Fruit fly (Drosophila melanogaster) whole organism, wandering third instar larva: ENCODE measurements around the gene CG43672.
A peak's percentile ranks its signal among the peaks of the same experiment; 100 is the strongest.

Experiments used
- Abd-B ChIP-seq: fragments of >200 bp; optimal IDR thresholded peaks from 2 replicates; lab custom pipeline; 2017; ENCODE audit warnings: missing biosample characterization, missing genetic modification characterization
- CG32264 ChIP-seq: fragments of 200-800 bp; sonication (Bioruptor generic); optimal IDR thresholded peaks from 2 replicates; lab custom pipeline; 2016; ENCODE audit warnings: missing biosample characterization, missing genetic modification characterization
- CG9705 ChIP-seq: fragments of 200-800 bp; sonication (Bioruptor generic); optimal IDR thresholded peaks from 2 replicates; lab custom pipeline; 2018; ENCODE audit warnings: missing biosample characterization, mild to moderate bottlenecking, missing genetic modification characterization
- CrebA ChIP-seq: fragments of 200-800 bp; sonication (Bioruptor generic); optimal IDR thresholded peaks from 2 replicates; lab custom pipeline; 2016; ENCODE audit warnings: missing biosample characterization, mild to moderate bottlenecking, missing genetic modification characterization, borderline replicate concordance
- Dfd ChIP-seq: fragments of >200 bp; optimal IDR thresholded peaks from 2 replicates; lab custom pipeline; 2017; ENCODE audit warnings: missing biosample characterization, missing genetic modification characterization
- Dif ChIP-seq: fragments of 200-275, 200-300 bp; sonication (Bioruptor generic); optimal IDR thresholded peaks from 2 replicates; lab custom pipeline; 2018; ENCODE audit warnings: missing biosample characterization, missing genetic modification characterization; ENCODE audit not compliant: partially characterized antibody
- GATAd ChIP-seq: sonication (Bioruptor generic); optimal IDR thresholded peaks from 2 replicates; lab custom pipeline; 2016; ENCODE audit warnings: missing biosample characterization, missing genetic modification characterization
- HLH106 ChIP-seq: fragments of 200-800 bp; optimal IDR thresholded peaks from 3 replicates; lab custom pipeline; 2019; ENCODE audit warnings: missing biosample characterization, mild to moderate bottlenecking, missing genetic modification characterization, moderate library complexity
- Hnf4 ChIP-seq: fragments of 200-800 bp; sonication (Bioruptor generic); optimal IDR thresholded peaks from 2 replicates; lab custom pipeline; 2016; ENCODE audit warnings: missing biosample characterization, mild to moderate bottlenecking, missing genetic modification characterization
- Hr78 ChIP-seq: fragments of >200 bp; optimal IDR thresholded peaks from 2 replicates; lab custom pipeline; 2017; ENCODE audit warnings: missing biosample characterization, missing genetic modification characterization
- Hr83 ChIP-seq: fragments of 200-300 bp; sonication (Bioruptor generic); optimal IDR thresholded peaks from 2 replicates; lab custom pipeline; 2016; ENCODE audit warnings: missing biosample characterization, mild to moderate bottlenecking, missing genetic modification characterization, moderate library complexity; ENCODE audit not compliant: poor library complexity, severe bottlenecking
- Jra ChIP-seq: sonication (Bioruptor generic); optimal IDR thresholded peaks from 2 replicates; lab custom pipeline; 2016; ENCODE audit warnings: missing biosample characterization, missing genetic modification characterization
- Mio ChIP-seq: sonication (Bioruptor generic); optimal IDR thresholded peaks from 2 replicates; lab custom pipeline; 2016; ENCODE audit warnings: missing biosample characterization, missing genetic modification characterization
- Myc ChIP-seq: fragments of >200 bp; optimal IDR thresholded peaks from 2 replicates; lab custom pipeline; 2017
- N ChIP-seq: fragments of >200 bp; optimal IDR thresholded peaks from 2 replicates; lab custom pipeline; 2018; ENCODE audit warnings: missing biosample characterization, missing external identifiers, missing genetic modification characterization
- OdsH ChIP-seq: fragments of 200-800 bp; sonication (Bioruptor generic); optimal IDR thresholded peaks from 2 replicates; lab custom pipeline; 2016; ENCODE audit warnings: missing biosample characterization, mild to moderate bottlenecking, missing genetic modification characterization
- Rel ChIP-seq, 2 experiments: fragments of 200-800 bp; sonication (Bioruptor generic) in 1 of 2; optimal IDR thresholded peaks; 2 replicates in 1 of 2; 3 replicates in 1 of 2; lab custom pipeline; 2016 to 2019; ENCODE audit warnings: mild to moderate bottlenecking in 2 of 2, missing biosample characterization in 2 of 2, missing genetic modification characterization in 2 of 2, moderate library complexity in 1 of 2
- Sp1 ChIP-seq: fragments of 200-800 bp; sonication (Bioruptor generic); optimal IDR thresholded peaks from 3 replicates; lab custom pipeline; 2019; ENCODE audit warnings: missing biosample characterization, mild to moderate bottlenecking, missing genetic modification characterization, moderate library complexity
- Vsx2 ChIP-seq: fragments of 200-300, 225-300 bp; sonication (Bioruptor generic); optimal IDR thresholded peaks from 2 replicates; lab custom pipeline; 2018; ENCODE audit warnings: missing biosample characterization, missing genetic modification characterization; ENCODE audit not compliant: partially characterized antibody
- br ChIP-seq: fragments of 200-800 bp; sonication (Bioruptor generic); optimal IDR thresholded peaks from 2 replicates; lab custom pipeline; 2016; ENCODE audit warnings: missing biosample characterization, missing genetic modification characterization
- brk ChIP-seq: fragments of 200-800 bp; sonication (Bioruptor generic); optimal IDR thresholded peaks from 2 replicates; lab custom pipeline; 2016; ENCODE audit warnings: missing biosample characterization, mild to moderate bottlenecking, missing genetic modification characterization
- dl ChIP-seq, 2 experiments: fragments of 175-275, 200-275 bp in 1 of 2; fragments of 200-275 bp in 1 of 2; sonication (Bioruptor generic); optimal IDR thresholded peaks; lab custom pipeline; 2018; ENCODE audit warnings: mild to moderate bottlenecking in 2 of 2, missing biosample characterization in 2 of 2, missing genetic modification characterization in 2 of 2, moderate library complexity in 2 of 2; ENCODE audit not compliant: partially characterized antibody in 2 of 2, insufficient read depth in 1 of 2
- dmrt93B ChIP-seq: fragments of 200-800 bp; sonication (Bioruptor generic); optimal IDR thresholded peaks from 2 replicates; lab custom pipeline; 2018; ENCODE audit warnings: missing biosample characterization, mild to moderate bottlenecking, missing genetic modification characterization
- dsf ChIP-seq: sonication (Bioruptor generic); optimal IDR thresholded peaks from 2 replicates; lab custom pipeline; 2016; ENCODE audit warnings: missing biosample characterization, missing genetic modification characterization, borderline replicate concordance
- ey ChIP-seq: fragments of 200-800 bp; sonication (Bioruptor generic); optimal IDR thresholded peaks from 2 replicates; lab custom pipeline; 2016; ENCODE audit warnings: missing biosample characterization, missing genetic modification characterization
- foxo ChIP-seq, 2 experiments: fragments of 200-800 bp; sonication (Bioruptor generic); optimal IDR thresholded peaks; 2 replicates in 1 of 2; 3 replicates in 1 of 2; lab custom pipeline; 2016 to 2017; ENCODE audit warnings: missing biosample characterization in 2 of 2, missing genetic modification characterization in 2 of 2
- fru ChIP-seq: fragments of 200-800 bp; sonication (Bioruptor generic); optimal IDR thresholded peaks from 3 replicates; lab custom pipeline; 2016; ENCODE audit warnings: missing biosample characterization, mild to moderate bottlenecking, missing genetic modification characterization
- h ChIP-seq: fragments of 200-800 bp; sonication (Bioruptor generic); optimal IDR thresholded peaks from 3 replicates; lab custom pipeline; 2016; ENCODE audit warnings: missing biosample characterization, mild to moderate bottlenecking, missing genetic modification characterization
- jim ChIP-seq: fragments of 175-275, 200-325 bp; sonication (Bioruptor generic); optimal IDR thresholded peaks from 2 replicates; lab custom pipeline; 2016; ENCODE audit warnings: missing biosample characterization, mild to moderate bottlenecking, missing genetic modification characterization
- lola ChIP-seq: fragments of >200 bp; optimal IDR thresholded peaks from 2 replicates; lab custom pipeline; 2017; ENCODE audit warnings: missing biosample characterization, missing genetic modification characterization
- pan ChIP-seq: fragments of >200 bp; optimal IDR thresholded peaks from 2 replicates; lab custom pipeline; 2017
- psq ChIP-seq: fragments of 200-800 bp; sonication (Bioruptor generic); optimal IDR thresholded peaks from 3 replicates; lab custom pipeline; 2017; ENCODE audit warnings: missing biosample characterization, mild to moderate bottlenecking, missing genetic modification characterization, moderate library complexity
- rgr ChIP-seq: fragments of 200-800 bp; sonication (Bioruptor generic); optimal IDR thresholded peaks from 3 replicates; lab custom pipeline; 2016; ENCODE audit warnings: missing biosample characterization, mild to moderate bottlenecking, missing genetic modification characterization
- sage ChIP-seq: fragments of 200-800 bp; sonication (Bioruptor generic); optimal IDR thresholded peaks from 2 replicates; lab custom pipeline; 2016; ENCODE audit warnings: missing biosample characterization, mild to moderate bottlenecking, missing genetic modification characterization
- sv ChIP-seq: fragments of 200-800 bp; sonication (Bioruptor generic); optimal IDR thresholded peaks from 3 replicates; lab custom pipeline; 2016; ENCODE audit warnings: missing biosample characterization, missing genetic modification characterization
- tai ChIP-seq: sonication (Bioruptor generic); optimal IDR thresholded peaks from 2 replicates; lab custom pipeline; 2016; ENCODE audit warnings: missing biosample characterization, missing genetic modification characterization
- usp ChIP-seq: fragments of >200 bp; optimal IDR thresholded peaks from 2 replicates; lab custom pipeline; 2017; ENCODE audit warnings: missing biosample characterization, missing genetic modification characterization
- woc ChIP-seq: sonication (Bioruptor generic); optimal IDR thresholded peaks from 2 replicates; lab custom pipeline; 2016; ENCODE audit warnings: missing biosample characterization, mild to moderate bottlenecking, missing genetic modification characterization

The CG43672 gene

dm6 chrX:15785429-15786239 is 12.9 kb downstream of the CG43672 start, which contains the start of the genes Paf-AHalpha and mRpS30:
Gene Paf-AHalpha, minus strand, starts transcription at chrX:15785583.
Gene mRpS30, plus strand, starts transcription at chrX:15786047.
- TF ChIP-seq usp (GFP tag; lab: Kevin White, UChicago) (no peak), Jra (GFP tag; lab: Kevin White, UChicago) (peak; percentile 22), fru (no peak), Hr83 (GFP tag; lab: Kevin White, UChicago) (peak; percentile 45), rgr (GFP tag; lab: Kevin White, UChicago) (no peak)
- TF ChIP-seq, all 38 proteins: peak for 2

dm6 chrX:15786242-15786641 is 13.5 kb downstream of the CG43672 start:
- TF ChIP-seq Sp1 (GFP tag; lab: Kevin White, UChicago) (no peak), CG9705 (GFP tag; lab: Kevin White, UChicago) (no peak), GATAd (GFP tag; lab: Kevin White, UChicago) (no peak), Myc (lab: Kevin White, UChicago) (no peak), Hnf4 (no peak), sage (GFP tag; lab: Kevin White, UChicago) (no peak), foxo (GFP tag; optimal IDR thresholded peaks at IDR 0.05; lab: Kevin White, UChicago) (no peak), h (no peak), pan (no peak), dsf (GFP tag; lab: Kevin White, UChicago) (no peak), brk (GFP tag; lab: Kevin White, UChicago) (no peak), Abd-B (GFP tag; lab: Kevin White, UChicago) (no peak)

dm6 chrX:15788235-15789187 is 15.7 kb downstream of the CG43672 start, which contains the start of gene Rhp:
Gene Rhp, plus strand, starts transcription at chrX:15788897.
- TF ChIP-seq N (GFP tag; lab: Kevin White, UChicago) (no peak), dmrt93B (GFP tag; lab: Kevin White, UChicago) (no peak), usp (GFP tag; lab: Kevin White, UChicago) (no peak), h (peak; percentile 50), sage (GFP tag; lab: Kevin White, UChicago) (peak; percentile 34), Jra (GFP tag; lab: Kevin White, UChicago) (no peak), CG32264 (peak; percentile 12), GATAd (GFP tag; lab: Kevin White, UChicago) (no peak), woc (GFP tag; lab: Kevin White, UChicago) (no peak), ey (GFP tag; lab: Kevin White, UChicago) (no peak), lola (GFP tag; lab: Kevin White, UChicago) (no peak), Hnf4 (peak; percentile 40), CrebA (GFP tag; lab: Kevin White, UChicago) (no peak), Dfd (no peak), tai (GFP tag; lab: Kevin White, UChicago) (no peak), foxo (GFP tag; optimal IDR thresholded peaks at IDR 0.05; lab: Kevin White, UChicago) (peak in 1 of 2 experiments; percentile 30), pan (no peak), Sp1 (GFP tag; lab: Kevin White, UChicago) (peak; percentile 70), Hr83 (GFP tag; lab: Kevin White, UChicago) (peak; percentile 52), jim (GFP tag; lab: Kevin White, UChicago) (no peak), CG9705 (GFP tag; lab: Kevin White, UChicago) (peak; percentile 41), Vsx2 (GFP tag; lab: Kevin White, UChicago) (no peak), brk (GFP tag; lab: Kevin White, UChicago) (no peak), Hr78 (no peak), Mio (GFP tag; lab: Kevin White, UChicago) (no peak), HLH106 (tag; lab: Kevin White, UChicago) (peak; percentile 9), rgr (GFP tag; lab: Kevin White, UChicago) (peak; percentile 45), OdsH (GFP tag; lab: Kevin White, UChicago) (peak; percentile 66), Rel (GFP tag; optimal IDR thresholded peaks at IDR 0.05; lab: Kevin White, UChicago) (no peak), Rel (tag; optimal IDR thresholded peaks at IDR 0.05; lab: Kevin White, UChicago) (no peak), Myc (lab: Kevin White, UChicago) (no peak), dl (GFP tag; optimal IDR thresholded peaks at IDR 0.05; lab: Kevin White, UChicago; ENCODE audit: insufficient read depth in 1 of 2, partially characterized antibody in 2 of 2) (no peak), Dif (GFP tag; lab: Kevin White, UChicago) (no peak), fru (peak; percentile 5), sv (GFP tag; lab: Kevin White, UChicago) (no peak), br (GFP tag; lab: Kevin White, UChicago) (no peak), Abd-B (GFP tag; lab: Kevin White, UChicago) (no peak), psq (GFP tag; lab: Kevin White, UChicago) (peak; percentile 15), dsf (GFP tag; lab: Kevin White, UChicago) (no peak)
